Worm (Caenorhabditis elegans): ENCODE data around the gene W09G12.6.

DNA sequence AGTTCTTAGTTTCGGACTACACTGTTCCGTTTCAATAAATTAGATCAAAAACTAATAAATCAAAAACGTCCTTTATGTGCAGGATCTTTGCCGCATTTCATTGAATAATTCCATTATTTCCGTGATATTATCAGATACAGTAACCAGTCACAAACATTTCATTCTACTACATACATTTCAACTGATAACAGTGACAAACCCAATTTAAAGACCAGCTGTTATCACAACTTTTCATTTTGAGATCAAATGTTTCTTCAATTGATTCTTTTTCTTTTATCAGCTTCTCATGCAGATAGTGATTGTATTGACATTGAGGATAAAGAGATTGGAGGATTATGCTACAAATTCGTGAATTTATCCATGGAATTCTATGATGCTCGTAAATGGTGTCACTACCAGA lies 25.0 kb downstream of the W09G12.6 start, which contains the start of gene clec-168:
- no peak for TF ChIP-seq him-1 (tag; optimal IDR thresholded peaks at IDR 0.05)
- TF ChIP-seq W03F9.2 (tag; optimal IDR thresholded peaks at IDR 0.05): no peak
